Worm (Caenorhabditis elegans) whole organism, L4/young adult: ENCODE measurements around the gene C55A6.12.

Experiments
- W03F9.2 ChIP-seq: fragments of 150-350 bp; optimal IDR thresholded peaks from 2 replicates; lab custom pipeline; 2014; ENCODE audit warnings: missing biosample characterization, missing genetic modification characterization
- dao-5 ChIP-seq: sonication (generic microtip); optimal IDR thresholded peaks from 2 replicates; lab custom pipeline; 2016; ENCODE audit warnings: missing genotype, missing genetic modification characterization, moderate library complexity, missing compliant biosample characterization
- him-1 ChIP-seq: sonication (generic microtip); optimal IDR thresholded peaks from 2 replicates; lab custom pipeline; 2016; ENCODE audit warnings: missing genotype, missing genetic modification reagents, missing genetic modification characterization, missing compliant biosample characterization

- no peak for TF ChIP-seq him-1 (tag; lab: Kevin White, UChicago)
- no peak for TF ChIP-seq dao-5 (tag; lab: Kevin White, UChicago)
- TF ChIP-seq W03F9.2 (tag; lab: Kevin White, UChicago) = no peak
These were observed 5.8 kb upstream of the C55A6.12 start, which contains the start of gene ttll-5 for ce11 chrV:11508773-11509172.
